Worm (Caenorhabditis elegans): ENCODE measurements around the gene snt-2.

- TF ChIP-seq mdl-1 (tag; optimal IDR thresholded peaks at IDR 0.05) (no peak), eor-1 (tag; optimal IDR thresholded peaks at IDR 0.05) (no peak), unc-62 (GFP tag; optimal IDR thresholded peaks at IDR 0.05) (no peak), aly-2 (tag; optimal IDR thresholded peaks at IDR 0.05) (no peak), nhr-12 (tag; optimal IDR thresholded peaks at IDR 0.05) (no peak), nhr-237 (tag; optimal IDR thresholded peaks at IDR 0.05) (no peak), fos-1 (tag; optimal IDR thresholded peaks at IDR 0.05) (no peak), ztf-11 (tag; optimal IDR thresholded peaks at IDR 0.05) (no peak), ama-1 (optimal IDR thresholded peaks at IDR 0.05) (no peak), nfya-1 (tag; optimal IDR thresholded peaks at IDR 0.05; ENCODE audit: insufficient read depth) (no peak), zag-1 (tag; optimal IDR thresholded peaks at IDR 0.05) (no peak), elt-1 (tag; optimal IDR thresholded peaks at IDR 0.05) (no peak), skn-1 (tag; optimal IDR thresholded peaks at IDR 0.05) (no peak)
Measured at ce11 chrIII:811544-811943, 18.0 kb upstream of the snt-2 start, which contains the start of gene daf-7.
